Fruit fly (Drosophila melanogaster) Kc167 (cell line): ENCODE data around the gene CG12746.

Experiments
- Myc ChIP-seq: fragments of >200 bp; optimal IDR thresholded peaks from 2 replicates; lab custom pipeline; 2017; ENCODE audit warnings: missing external identifiers
- Sin3A ChIP-seq: fragments of >200 bp; optimal IDR thresholded peaks from 2 replicates; lab custom pipeline; 2018; ENCODE audit warnings: missing external identifiers
- h ChIP-seq: fragments of >200 bp; optimal IDR thresholded peaks from 3 replicates; lab custom pipeline; 2018; ENCODE audit warnings: missing external identifiers
- insv ChIP-seq: fragments of >200 bp; optimal IDR thresholded peaks from 3 replicates; lab custom pipeline; 2018; ENCODE audit warnings: missing external identifiers
- psq ChIP-seq: fragments of >200 bp; optimal IDR thresholded peaks from 2 replicates; lab custom pipeline; 2017; ENCODE audit warnings: missing external identifiers
- ttk ChIP-seq: sonication (Bioruptor generic); optimal IDR thresholded peaks from 2 replicates; lab custom pipeline; 2017; ENCODE audit warnings: missing external identifiers

DNA sequence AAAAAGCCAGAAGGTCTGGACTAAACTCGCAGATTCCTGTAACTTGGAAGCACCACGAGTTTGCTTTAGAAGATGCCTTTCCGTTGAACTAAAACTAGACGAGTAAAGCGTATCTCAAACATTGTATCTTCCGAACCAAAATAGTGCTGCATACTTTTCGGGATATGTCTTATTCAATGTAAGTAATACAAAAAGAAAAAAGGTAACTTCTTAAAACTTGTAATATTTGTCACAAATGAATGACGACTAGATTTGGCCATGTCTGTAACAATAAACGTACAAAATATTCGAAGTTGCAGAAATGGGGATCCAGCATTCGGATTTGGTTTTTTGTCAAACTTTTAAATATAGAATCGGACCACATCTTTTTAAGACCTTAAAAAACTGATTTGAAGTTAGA is 30.2 kb downstream of the CG12746 start:
- TF ChIP-seq Sin3A (lab: Kevin White, UChicago): no peak
- TF ChIP-seq h (lab: Kevin White, UChicago): no peak
- TF ChIP-seq insv: no peak
- TF ChIP-seq Myc (lab: Kevin White, UChicago): no peak
- TF ChIP-seq psq (lab: Kevin White, UChicago): no peak
- no peak for TF ChIP-seq ttk (lab: Kevin White, UChicago)
